Fruit fly (Drosophila melanogaster): ENCODE data around the gene CG6813.
A peak's percentile ranks its signal among the peaks of the same experiment; 100 is the strongest.

CG6813 gene

DNA sequence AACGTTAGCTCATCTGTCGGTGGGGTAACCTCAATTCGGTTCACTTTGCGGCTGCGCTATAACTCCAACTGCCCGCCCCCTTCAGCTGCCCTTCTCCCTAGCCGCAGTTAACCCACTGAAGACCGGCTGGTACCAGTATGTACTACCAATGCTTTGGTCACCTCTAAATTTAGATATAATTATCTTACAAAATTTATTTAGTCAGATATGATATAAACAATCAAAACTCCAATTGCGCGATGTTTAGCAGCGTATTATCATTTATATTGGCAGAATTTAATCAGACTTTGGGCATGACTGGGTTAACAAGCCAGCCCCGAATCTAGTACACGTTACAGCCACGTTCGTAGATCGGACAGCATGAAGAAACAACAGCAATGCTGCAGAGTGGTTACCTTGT lies 35.3 kb upstream of the CG6813 start (continued):
- TF ChIP-seq CG12236 (GFP tag; optimal IDR thresholded peaks at IDR 0.05) = no peak
- TF ChIP-seq CG16813 (GFP tag; IDR thresholded peaks at IDR 0.05; ENCODE audit: partially characterized antibody) = no peak
- TF ChIP-seq Chrac-16 (GFP tag; optimal IDR thresholded peaks at IDR 0.05) = peak; percentile 7
- TF ChIP-seq Rfx (GFP tag; IDR thresholded peaks at IDR 0.05) = peak; percentile 54
- TF ChIP-seq CG4707 (GFP tag; optimal IDR thresholded peaks at IDR 0.05) = peak; percentile 20
- peak; percentile 49 for TF ChIP-seq CG17568 (GFP tag; optimal IDR thresholded peaks at IDR 0.05)
- TF ChIP-seq CG16779 (GFP tag; IDR thresholded peaks at IDR 0.05) = no peak
- TF ChIP-seq ken (GFP tag; IDR thresholded peaks at IDR 0.05) = no peak
- TF ChIP-seq NFAT (GFP tag; IDR thresholded peaks at IDR 0.05) = 0 out of 2 replicates have a peak, but pooled peaks have one; percentile 25
- TF ChIP-seq ase (GFP tag; IDR thresholded peaks at IDR 0.05) = peak; percentile 48; the same call in 1 of the 3 replicates
- 0 out of 2 replicates have a peak, but pooled peaks have one; percentile 20 for TF ChIP-seq CG7372 (GFP tag; IDR thresholded peaks at IDR 0.05)
- TF ChIP-seq CG10654 (GFP tag; optimal IDR thresholded peaks at IDR 0.05) = peak; percentile 4
- TF ChIP-seq ems (GFP tag; optimal IDR thresholded peaks at IDR 0.05) = peak; percentile 4
- peak; percentile 35 for TF ChIP-seq CG11723 (GFP tag; optimal IDR thresholded peaks at IDR 0.05)
- no peak for TF ChIP-seq cad (GFP tag; optimal IDR thresholded peaks at IDR 0.05)
- peak; percentile 37 for TF ChIP-seq CG6813 (GFP tag; optimal IDR thresholded peaks at IDR 0.05)
- TF ChIP-seq Ada2b (GFP tag; IDR thresholded peaks at IDR 0.05) = peak; percentile 63
- peak; percentile 23 for TF ChIP-seq gcm2 (GFP tag; optimal IDR thresholded peaks at IDR 0.05)
- TF ChIP-seq CTCF (GFP tag; optimal IDR thresholded peaks at IDR 0.05) = peak; percentile 10
- TF ChIP-seq CG15011 (GFP tag; optimal IDR thresholded peaks at IDR 0.05) = peak; percentile 7
- TF ChIP-seq hkb (optimal IDR thresholded peaks at IDR 0.05) = no peak
- TF ChIP-seq hkb (GFP tag; IDR thresholded peaks at IDR 0.05) = peak; percentile 64
- no peak for TF ChIP-seq CG6175 (GFP tag; IDR thresholded peaks at IDR 0.05)
- TF ChIP-seq BtbVII (GFP tag; optimal IDR thresholded peaks at IDR 0.05) = peak; percentile 57
- TF ChIP-seq CG10543 (GFP tag; optimal IDR thresholded peaks at IDR 0.05) = peak; percentile 30
- TF ChIP-seq Ets65A (GFP tag) = peak; percentile 56
- TF ChIP-seq corto (GFP tag; optimal IDR thresholded peaks at IDR 0.05) = no peak
- peak; percentile 38; the same call in 1 of the 2 replicates for TF ChIP-seq CG32532 (GFP tag; IDR thresholded peaks at IDR 0.05)
- TF ChIP-seq Sox102F (GFP tag; optimal IDR thresholded peaks at IDR 0.05) = peak; percentile 66
- TF ChIP-seq jing (GFP tag; optimal IDR thresholded peaks at IDR 0.05) = no peak
- TF ChIP-seq ci (GFP tag; IDR thresholded peaks at IDR 0.05) = peak; percentile 36; the same call in 1 of the 3 replicates
- no peak for TF ChIP-seq Dip2 (GFP tag; IDR thresholded peaks at IDR 0.05)
- TF ChIP-seq CG10209 (GFP tag; optimal IDR thresholded peaks at IDR 0.05) = peak; percentile 45
- peak; percentile 55 for TF ChIP-seq Fer3 (tag; optimal IDR thresholded peaks at IDR 0.05)
- peak; percentile 34 for TF ChIP-seq CG30403 (GFP tag; optimal IDR thresholded peaks at IDR 0.05)
- peak; percentile 23 for TF ChIP-seq D19A (tag; optimal IDR thresholded peaks at IDR 0.05)
- 0 out of 2 replicates have a peak, but pooled peaks have one; percentile 34 for TF ChIP-seq Oaz (GFP tag; IDR thresholded peaks at IDR 0.05)
- TF ChIP-seq CG15269 (tag; optimal IDR thresholded peaks at IDR 0.05) = peak; percentile 83
- peak; percentile 40 for TF ChIP-seq lmd (GFP tag; IDR thresholded peaks at IDR 0.05)

DNA sequence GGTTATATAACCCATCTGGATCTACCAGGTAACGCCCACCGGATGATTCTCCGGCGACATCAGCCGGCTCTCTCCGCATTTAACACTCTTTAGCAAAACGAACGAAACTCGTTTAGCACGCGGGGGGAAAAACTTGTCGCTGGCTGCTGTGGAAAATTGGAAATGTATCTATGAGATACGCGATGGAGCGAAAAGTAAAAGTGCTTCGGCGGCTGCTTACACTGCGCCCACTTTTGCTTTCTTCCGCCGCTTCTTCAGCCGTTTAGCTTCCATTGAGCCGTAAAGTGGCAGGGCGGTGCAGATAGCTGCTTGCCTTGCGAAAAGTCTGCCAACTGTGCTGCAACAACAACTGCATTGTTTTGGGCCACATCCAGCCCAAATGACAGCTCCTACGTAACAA lies 34.7 kb upstream of the CG6813 start:
- TF ChIP-seq Hand (GFP tag; optimal IDR thresholded peaks at IDR 0.05) = no peak
- TF ChIP-seq sna (GFP tag; IDR thresholded peaks at IDR 0.05; ENCODE audit: partially characterized antibody) = 0 out of 2 replicates have a peak, but pooled peaks have one; percentile 16
- 0 out of 3 replicates have a peak, but pooled peaks have one; percentile 10 for TF ChIP-seq CG2199 (GFP tag; IDR thresholded peaks at IDR 0.05)
- TF ChIP-seq Blimp-1 (GFP tag; optimal IDR thresholded peaks at IDR 0.05) = peak; percentile 98
- TF ChIP-seq Pdp1 (GFP tag; optimal IDR thresholded peaks at IDR 0.05) = peak in 1 of 2 experiments; percentile 80

All from whole organism, embryonic.